Worm (Caenorhabditis elegans): ENCODE data around the gene zig-6.

Gene zig-6

DNA sequence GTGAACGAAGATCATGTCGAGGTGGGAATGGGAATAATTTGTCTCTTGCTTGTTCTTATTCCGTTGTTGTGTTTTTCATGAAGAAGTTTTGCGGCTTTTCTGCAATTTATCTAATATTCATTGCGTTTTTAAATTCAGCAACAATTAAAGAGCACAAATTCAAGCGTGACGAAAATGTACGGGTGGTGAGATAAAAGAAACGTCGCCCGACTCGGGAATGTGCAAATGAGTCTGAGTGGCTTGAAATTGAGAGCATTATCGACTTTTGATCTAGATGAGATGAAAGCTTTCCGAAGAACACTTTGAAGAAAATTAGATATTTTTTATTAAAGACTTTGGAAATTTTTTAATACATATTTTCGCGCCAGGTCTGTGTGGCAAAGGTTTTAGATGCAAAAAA, 17.8 kb downstream of the zig-6 start, which contains the start of gene T03G11.10:
TSS of gene T03G11.10 (minus strand) at position 101 of the 400 bp plus-strand sequence.
- TF ChIP-seq pros-1 (tag; optimal IDR thresholded peaks at IDR 0.05) (no peak), nhr-232 (tag; optimal IDR thresholded peaks at IDR 0.05) (no peak), ttx-3 (tag; optimal IDR thresholded peaks at IDR 0.05) (no peak), sox-2 (GFP tag; IDR thresholded peaks at IDR 0.05) (no peak), C38D4.7 (GFP tag; optimal IDR thresholded peaks at IDR 0.05) (no peak), che-1 (tag; optimal IDR thresholded peaks at IDR 0.05) (no peak), ceh-34 (tag; optimal IDR thresholded peaks at IDR 0.05) (no peak), ceh-18 (tag; optimal IDR thresholded peaks at IDR 0.05) (no peak), ceh-9 (tag; optimal IDR thresholded peaks at IDR 0.05) (no peak), sdc-2 (tag; optimal IDR thresholded peaks at IDR 0.05) (no peak), syd-9 (tag; optimal IDR thresholded peaks at IDR 0.05) (no peak), ceh-22 (tag; optimal IDR thresholded peaks at IDR 0.05) (no peak), K02D7.2 (tag; optimal IDR thresholded peaks at IDR 0.05) (no peak), gmeb-2 (tag; optimal IDR thresholded peaks at IDR 0.05) (no peak), ceh-48 (tag; optimal IDR thresholded peaks at IDR 0.05) (no peak), ztf-16 (tag; optimal IDR thresholded peaks at IDR 0.05) (no peak), unc-86 (tag; optimal IDR thresholded peaks at IDR 0.05) (no peak)

DNA sequence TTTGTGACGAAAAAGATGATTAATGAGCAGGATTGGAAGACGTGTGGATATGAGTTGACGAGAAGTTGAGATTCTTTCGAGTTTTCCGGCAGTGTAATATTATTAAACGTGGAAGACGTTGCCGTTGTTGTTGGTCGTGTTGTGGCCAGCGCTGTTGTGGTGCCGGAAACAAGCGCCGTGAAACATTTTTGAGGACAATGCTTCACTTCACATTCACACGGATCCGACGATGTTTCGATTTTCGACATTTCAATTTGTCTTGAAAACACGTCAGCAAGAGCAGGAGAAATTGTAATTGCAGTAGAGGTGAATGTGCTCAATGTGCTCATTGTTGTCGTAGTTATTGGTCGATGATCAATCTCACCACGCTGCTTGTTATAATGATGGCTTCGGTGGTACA, 20.1 kb downstream of the zig-6 start:
- TF ChIP-seq ceh-18 (tag; optimal IDR thresholded peaks at IDR 0.05) = no peak
- TF ChIP-seq ceh-30 (tag; optimal IDR thresholded peaks at IDR 0.05) = no peak
- TF ChIP-seq pha-4 (tag; optimal IDR thresholded peaks at IDR 0.05) = no peak
- no peak for TF ChIP-seq lin-11 (tag; optimal IDR thresholded peaks at IDR 0.05)
- TF ChIP-seq unc-42 (tag; optimal IDR thresholded peaks at IDR 0.05) = no peak
- TF ChIP-seq ttx-3 (tag; optimal IDR thresholded peaks at IDR 0.05) = no peak
- TF ChIP-seq K02D7.2 (tag; optimal IDR thresholded peaks at IDR 0.05) = no peak
- TF ChIP-seq unc-3 (GFP tag; conservative IDR thresholded peaks at IDR 0.05) = no peak
- no peak for TF ChIP-seq unc-3 (tag; optimal IDR thresholded peaks at IDR 0.05)
- TF ChIP-seq che-1 (tag; optimal IDR thresholded peaks at IDR 0.05) = no peak
- no peak for TF ChIP-seq hlh-13 (GFP tag; optimal IDR thresholded peaks at IDR 0.05)
- TF ChIP-seq ceh-24 (tag; optimal IDR thresholded peaks at IDR 0.05) = no peak

DNA sequence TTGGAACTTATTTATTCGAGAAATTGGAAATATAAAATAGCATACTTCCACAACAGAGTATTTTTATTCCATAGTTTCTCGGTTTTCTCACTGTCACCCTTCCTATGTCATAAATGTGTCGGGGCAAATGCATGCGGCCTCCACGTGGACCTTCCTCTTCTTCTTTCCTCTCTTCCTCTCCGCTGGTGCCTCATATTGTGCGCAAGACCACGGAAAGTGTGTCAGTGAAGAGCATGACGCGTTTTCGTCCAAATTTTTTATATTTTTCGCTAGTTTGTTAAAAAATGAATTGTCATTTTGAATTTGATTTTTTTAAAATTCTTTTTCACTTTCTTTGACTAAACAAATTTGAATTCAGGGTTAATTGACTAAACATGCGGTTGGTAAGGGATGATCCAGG, 23.8 kb downstream of the zig-6 start, which contains the start of gene mans-3:
TSS of gene mans-3 (plus strand) at position 359 of the 400 bp plus-strand sequence.
- peak; percentile 29 for TF ChIP-seq ceh-6 (GFP tag; optimal IDR thresholded peaks at IDR 0.05)
- no peak for TF ChIP-seq K02D7.2 (tag; optimal IDR thresholded peaks at IDR 0.05)
- TF ChIP-seq zip-5 (tag; optimal IDR thresholded peaks at IDR 0.05) = peak; percentile 28
- TF ChIP-seq fax-1 (tag; optimal IDR thresholded peaks at IDR 0.05) = peak; percentile 34
- TF ChIP-seq sox-4 (tag; optimal IDR thresholded peaks at IDR 0.05) = peak; percentile 54
- peak; percentile 77 for TF ChIP-seq rnt-1 (tag; optimal IDR thresholded peaks at IDR 0.05)
- TF ChIP-seq ttx-3 (tag; optimal IDR thresholded peaks at IDR 0.05) = peak; percentile 74
- no peak for TF ChIP-seq ama-1 (optimal IDR thresholded peaks at IDR 0.05)
- TF ChIP-seq ceh-19 (GFP tag; optimal IDR thresholded peaks at IDR 0.05) = peak; percentile 44
- TF ChIP-seq ztf-16 (tag; optimal IDR thresholded peaks at IDR 0.05) = peak; percentile 67
- no peak for TF ChIP-seq ceh-9 (tag; optimal IDR thresholded peaks at IDR 0.05)
- TF ChIP-seq K09A11.1 (tag; optimal IDR thresholded peaks at IDR 0.05; ENCODE audit: insufficient read depth) = peak; percentile 42
- peak; percentile 22 for TF ChIP-seq npax-4 (tag; optimal IDR thresholded peaks at IDR 0.05)
- TF ChIP-seq tbx-2 (tag; optimal IDR thresholded peaks at IDR 0.05) = peak; percentile 79
- no peak for TF ChIP-seq fkh-10 (GFP tag; optimal IDR thresholded peaks at IDR 0.05)
- peak; percentile 7 for TF ChIP-seq Y22D7AL.16 (tag; optimal IDR thresholded peaks at IDR 0.05)
- TF ChIP-seq pros-1 (tag; optimal IDR thresholded peaks at IDR 0.05) = peak; percentile 44
- peak; percentile 53 for TF ChIP-seq F13H6.1 (tag; optimal IDR thresholded peaks at IDR 0.05)
- TF ChIP-seq lim-6 (tag; optimal IDR thresholded peaks at IDR 0.05) = no peak
- TF ChIP-seq sdc-2 (tag; optimal IDR thresholded peaks at IDR 0.05) = peak; percentile 76
- no peak for TF ChIP-seq pqm-1 (tag; optimal IDR thresholded peaks at IDR 0.05)
- peak; percentile 91 for TF ChIP-seq nfya-1 (tag; optimal IDR thresholded peaks at IDR 0.05)
- TF ChIP-seq pat-9 (tag; optimal IDR thresholded peaks at IDR 0.05) = peak; percentile 42
- no peak for TF ChIP-seq elt-4 (tag; optimal IDR thresholded peaks at IDR 0.05)
- no peak for TF ChIP-seq madf-2 (tag; optimal IDR thresholded peaks at IDR 0.05)
- peak; percentile 69 for TF ChIP-seq ceh-34 (tag; optimal IDR thresholded peaks at IDR 0.05)
- TF ChIP-seq pha-4 (tag; optimal IDR thresholded peaks at IDR 0.05) = no peak
- TF ChIP-seq ceh-14 (tag; optimal IDR thresholded peaks at IDR 0.05) = peak; percentile 39
- peak; percentile 56 for TF ChIP-seq gmeb-2 (tag; optimal IDR thresholded peaks at IDR 0.05)
- peak; percentile 90 for TF ChIP-seq ref-2 (tag; optimal IDR thresholded peaks at IDR 0.05)
- TF ChIP-seq odd-2 (tag; optimal IDR thresholded peaks at IDR 0.05) = no peak
- TF ChIP-seq fkh-6 (tag; optimal IDR thresholded peaks at IDR 0.05) = peak; percentile 16
- TF ChIP-seq dve-1 (tag; optimal IDR thresholded peaks at IDR 0.05) = peak; percentile 49
- TF ChIP-seq tbx-7 (tag; optimal IDR thresholded peaks at IDR 0.05) = no peak
